Fruit fly (Drosophila melanogaster) whole organism, embryonic: ENCODE data around the gene CG1628.

Source experiments
- Atf-2 ChIP-seq: fragments of 200-800 bp; sonication (Bioruptor generic); optimal IDR thresholded peaks from 2 replicates; lab custom pipeline; 2016; ENCODE audit warnings: missing biosample characterization, missing genetic modification characterization
- B-H2 ChIP-seq: fragments of 200-800 bp; sonication (Bioruptor generic); optimal IDR thresholded peaks from 2 replicates; lab custom pipeline; 2018; ENCODE audit warnings: missing biosample characterization, mild to moderate bottlenecking, missing genetic modification characterization
- CG1024 ChIP-seq: fragments of 200-800 bp; sonication (Bioruptor generic); IDR thresholded peaks from 2 replicates; pipeline ENCODE4 v1.3.6; 2022; ENCODE audit warnings: missing biosample characterization, missing genetic modification characterization
- CG10267 ChIP-seq: fragments of 200-800 bp; sonication (Bioruptor generic); optimal IDR thresholded peaks from 2 replicates; lab custom pipeline; 2018; ENCODE audit warnings: missing biosample characterization, mild to moderate bottlenecking, missing genetic modification characterization, moderate library complexity
- CG10274 ChIP-seq: fragments of 200-800 bp; sonication (Bioruptor generic); optimal IDR thresholded peaks from 3 replicates; lab custom pipeline; 2017; ENCODE audit warnings: missing biosample characterization, mild to moderate bottlenecking, missing genetic modification characterization
- CG10543 ChIP-seq: fragments of 200-800 bp; sonication (Bioruptor generic); optimal IDR thresholded peaks from 3 replicates; lab custom pipeline; 2017; ENCODE audit warnings: missing biosample characterization, mild to moderate bottlenecking, missing genetic modification characterization, moderate library complexity
- CG11723 ChIP-seq: fragments of 200-800 bp; sonication (Bioruptor generic); optimal IDR thresholded peaks from 2 replicates; lab custom pipeline; 2017; ENCODE audit warnings: missing biosample characterization, mild to moderate bottlenecking, missing genetic modification characterization
- CG12299 ChIP-seq: fragments of 200-800 bp; sonication (Bioruptor generic); optimal IDR thresholded peaks from 2 replicates; lab custom pipeline; 2018; ENCODE audit warnings: missing biosample characterization, mild to moderate bottlenecking, missing genetic modification characterization
- CG12942 ChIP-seq: fragments of 200-800 bp; sonication (Bioruptor generic); optimal IDR thresholded peaks from 3 replicates; lab custom pipeline; 2016; ENCODE audit warnings: missing biosample characterization, missing genetic modification characterization
- CG14014 ChIP-seq: fragments of 200-800 bp; sonication (Bioruptor generic); IDR thresholded peaks from 2 replicates; pipeline ENCODE4 v1.3.6; 2022; ENCODE audit warnings: missing biosample characterization, missing genetic modification characterization
- CG14667 ChIP-seq: fragments of 200-800 bp; sonication (Bioruptor generic); IDR thresholded peaks from 2 replicates; pipeline ENCODE4 v1.3.6; 2022; ENCODE audit warnings: missing biosample characterization, missing genetic modification characterization
- CG14710 ChIP-seq: fragments of 200-800 bp; sonication (Bioruptor generic); optimal IDR thresholded peaks from 3 replicates; lab custom pipeline; 2019; ENCODE audit warnings: missing biosample characterization, mild to moderate bottlenecking, missing genetic modification characterization, moderate library complexity
- CG15073 ChIP-seq: fragments of 200-800 bp; sonication (Bioruptor generic); optimal IDR thresholded peaks from 2 replicates; lab custom pipeline; 2016; ENCODE audit warnings: missing biosample characterization, missing genetic modification characterization
- CG17361 ChIP-seq: fragments of 200-800 bp; sonication (Bioruptor generic); IDR thresholded peaks from 3 replicates; pipeline ENCODE4 v1.3.6; 2022; ENCODE audit warnings: missing biosample characterization, missing genetic modification characterization
- CG17612 ChIP-seq: fragments of 200-800 bp; sonication (Bioruptor generic); IDR thresholded peaks from 2 replicates; pipeline ENCODE4 v1.3.6; 2022; ENCODE audit warnings: missing biosample characterization, missing genetic modification characterization
- CG18262 ChIP-seq: fragments of 200-800 bp; optimal IDR thresholded peaks from 3 replicates; lab custom pipeline; 2019; ENCODE audit warnings: missing biosample characterization, mild to moderate bottlenecking, missing genetic modification characterization, moderate library complexity
- CG2199 ChIP-seq: fragments of 200-800 bp; sonication (Bioruptor generic); IDR thresholded peaks from 3 replicates; pipeline ENCODE4 v1.3.6; 2022; ENCODE audit warnings: missing biosample characterization, missing genetic modification characterization
- CG2712 ChIP-seq: fragments of 200-800 bp; optimal IDR thresholded peaks from 3 replicates; lab custom pipeline; 2019; ENCODE audit warnings: missing biosample characterization, mild to moderate bottlenecking, missing genetic modification characterization, moderate library complexity
- CG3847 ChIP-seq: fragments of 200-800 bp; sonication (Bioruptor generic); IDR thresholded peaks from 2 replicates; pipeline ENCODE4 v1.3.6; 2022; ENCODE audit warnings: missing biosample characterization, missing genetic modification characterization
- CG4282 ChIP-seq: fragments of 200-800 bp; sonication (Bioruptor generic); optimal IDR thresholded peaks from 2 replicates; lab custom pipeline; 2016; ENCODE audit warnings: missing biosample characterization, missing genetic modification characterization
- CG4730 ChIP-seq: fragments of 200-800 bp; sonication (Bioruptor generic); IDR thresholded peaks from 2 replicates; pipeline ENCODE4 v1.3.6; 2022; ENCODE audit warnings: missing biosample characterization, missing genetic modification characterization
- CG7271 ChIP-seq: fragments of 200-800 bp; sonication (Bioruptor generic); optimal IDR thresholded peaks from 2 replicates; lab custom pipeline; 2018; ENCODE audit warnings: missing biosample characterization, mild to moderate bottlenecking, missing genetic modification characterization, moderate library complexity
- CG7839 ChIP-seq: fragments of 200-800 bp; sonication (Bioruptor generic); optimal IDR thresholded peaks from 3 replicates; lab custom pipeline; 2018; ENCODE audit warnings: missing biosample characterization, mild to moderate bottlenecking, missing genetic modification characterization, moderate library complexity
- CG7963 ChIP-seq: fragments of 200-800 bp; sonication (Bioruptor generic); IDR thresholded peaks from 3 replicates; pipeline ENCODE4 v1.3.6; 2022; ENCODE audit warnings: missing biosample characterization, missing genetic modification characterization; ENCODE audit not compliant: partially characterized antibody
- CG9932 ChIP-seq: fragments of 200-800 bp; sonication (Bioruptor generic); IDR thresholded peaks from 2 replicates; pipeline ENCODE4 v1.3.6; 2022; ENCODE audit warnings: missing biosample characterization, missing genetic modification characterization
- Dfd ChIP-seq, 2 experiments: fragments of >200 bp; optimal IDR thresholded peaks; 2 replicates each; lab custom pipeline; 2017; ENCODE audit warnings: missing biosample characterization in 2 of 2, missing genetic modification characterization in 2 of 2
- Doc2 ChIP-seq: fragments of 200-800 bp; sonication (Bioruptor generic); IDR thresholded peaks from 2 replicates; pipeline ENCODE4 v1.3.6; 2022; ENCODE audit warnings: missing biosample characterization, missing genetic modification characterization
- E2f2 ChIP-seq: fragments of 200-800 bp; sonication (Bioruptor generic); IDR thresholded peaks from 2 replicates; pipeline ENCODE4 v1.3.6; 2022; ENCODE audit warnings: missing biosample characterization, missing genetic modification characterization
- ERR ChIP-seq: fragments of 200-800 bp; sonication (Bioruptor generic); optimal IDR thresholded peaks from 2 replicates; lab custom pipeline; 2016; ENCODE audit warnings: missing biosample characterization, missing genetic modification characterization
- HHEX ChIP-seq: fragments of 200-800 bp; sonication (Bioruptor generic); optimal IDR thresholded peaks from 3 replicates; lab custom pipeline; 2017; ENCODE audit warnings: missing biosample characterization, mild to moderate bottlenecking, missing genetic modification characterization, missing genetic modification reagents
- HLH3B ChIP-seq: fragments of 200-800 bp; sonication (Bioruptor generic); IDR thresholded peaks from 2 replicates; pipeline ENCODE4 v1.3.6; 2022; ENCODE audit warnings: missing biosample characterization, missing genetic modification characterization
- Hr39 ChIP-seq: fragments of >200 bp; optimal IDR thresholded peaks from 2 replicates; lab custom pipeline; 2017
- Hr51 ChIP-seq, 2 experiments: fragments of 200-800 bp; sonication (Bioruptor generic); optimal IDR thresholded peaks; 2 replicates in 1 of 2; 3 replicates in 1 of 2; lab custom pipeline; 2016 to 2018; ENCODE audit warnings: missing biosample characterization in 2 of 2, missing genetic modification characterization in 2 of 2, mild to moderate bottlenecking in 1 of 2, moderate library complexity in 1 of 2
- MBD-R2 ChIP-seq: fragments of 200-800 bp; sonication (Bioruptor generic); IDR thresholded peaks from 2 replicates; pipeline ENCODE4 v1.3.6; 2022; ENCODE audit warnings: missing biosample characterization, missing genetic modification characterization
- Ptx1 ChIP-seq: fragments of 200-800 bp; sonication (Bioruptor generic); IDR thresholded peaks from 2 replicates; pipeline ENCODE4 v1.3.6; 2022; ENCODE audit warnings: missing biosample characterization, missing genetic modification characterization
- Spps ChIP-seq: fragments of 200-800 bp; sonication (Bioruptor generic); optimal IDR thresholded peaks from 2 replicates; lab custom pipeline; 2018; ENCODE audit warnings: missing biosample characterization, mild to moderate bottlenecking, missing genetic modification characterization
- Sry-δ ChIP-seq: fragments of 200-800 bp; sonication (Bioruptor generic); optimal IDR thresholded peaks from 2 replicates; lab custom pipeline; 2016; ENCODE audit warnings: missing biosample characterization, missing genetic modification characterization
- aop ChIP-seq: fragments of 200-800 bp; sonication (Bioruptor generic); IDR thresholded peaks from 2 replicates; pipeline ENCODE4 v1.3.6; 2022; ENCODE audit warnings: missing biosample characterization, missing genetic modification characterization
- br ChIP-seq: fragments of >200 bp; optimal IDR thresholded peaks from 2 replicates; lab custom pipeline; 2017
- dmrt11E ChIP-seq: fragments of 200-800 bp; sonication (Bioruptor generic); optimal IDR thresholded peaks from 3 replicates; lab custom pipeline; 2018; ENCODE audit warnings: missing biosample characterization, mild to moderate bottlenecking, missing genetic modification characterization, moderate library complexity
- dysf ChIP-seq: fragments of 200-800 bp; sonication (Bioruptor generic); IDR thresholded peaks from 3 replicates; pipeline ENCODE4 v1.3.6; 2022; ENCODE audit warnings: missing biosample characterization, missing genetic modification characterization
- ftz-f1 ChIP-seq: fragments of 200-800 bp; sonication (Bioruptor generic); optimal IDR thresholded peaks from 2 replicates; lab custom pipeline; 2016; ENCODE audit warnings: missing biosample characterization, missing genetic modification characterization
- gcm2 ChIP-seq: fragments of 200-800 bp; sonication (Bioruptor generic); optimal IDR thresholded peaks from 2 replicates; lab custom pipeline; 2016; ENCODE audit warnings: missing biosample characterization, missing genetic modification characterization
- insv ChIP-seq, 2 experiments: fragments of 200-800 bp; sonication (Bioruptor generic); optimal IDR thresholded peaks; 3 replicates each; lab custom pipeline; 2016 to 2018; ENCODE audit warnings: missing biosample characterization in 2 of 2, missing genetic modification characterization in 2 of 2
- prd ChIP-seq, 3 experiments: fragments of >200 bp in 2 of 3; fragments of 200-800 bp in 1 of 3; sonication (Bioruptor generic) in 1 of 3; optimal IDR thresholded peaks in 2 of 3; IDR thresholded peaks in 1 of 3; 2 replicates in 2 of 3; 3 replicates in 1 of 3; pipeline versions ENCODE4 v1.3.6 to Lab custom; 2017 to 2022; ENCODE audit warnings: missing biosample characterization in 1 of 3, missing genetic modification characterization in 1 of 3
- rib ChIP-seq: fragments of 200-800 bp; sonication (Bioruptor generic); IDR thresholded peaks from 2 replicates; pipeline ENCODE4 v1.3.6; 2022; ENCODE audit warnings: missing biosample characterization, missing genetic modification characterization
- schlank ChIP-seq: fragments of 200-800 bp; sonication (Bioruptor generic); optimal IDR thresholded peaks from 2 replicates; lab custom pipeline; 2018; ENCODE audit warnings: missing biosample characterization, mild to moderate bottlenecking, missing genetic modification characterization
- sens ChIP-seq: fragments of 200-800 bp; sonication (Bioruptor generic); peaks from one replicate; lab custom pipeline; 2016; ENCODE audit warnings: missing biosample characterization, missing genetic modification characterization
- slbo ChIP-seq: fragments of 200-800 bp; sonication (Bioruptor generic); IDR thresholded peaks from 2 replicates; pipeline ENCODE4 v1.3.6; 2022; ENCODE audit warnings: missing biosample characterization, missing genetic modification characterization
- ssp ChIP-seq: fragments of 200-800 bp; sonication (Bioruptor generic); IDR thresholded peaks from 2 replicates; pipeline ENCODE4 v1.3.6; 2022; ENCODE audit warnings: missing biosample characterization, missing genetic modification characterization
- tup ChIP-seq: fragments of 200-800 bp; sonication (Bioruptor generic); optimal IDR thresholded peaks from 2 replicates; lab custom pipeline; 2016; ENCODE audit warnings: missing biosample characterization, mild to moderate bottlenecking, missing genetic modification characterization, moderate library complexity
- vfl ChIP-seq: fragments of 200-800 bp; sonication (Bioruptor generic); optimal IDR thresholded peaks from 2 replicates; lab custom pipeline; 2016; ENCODE audit warnings: missing biosample characterization, missing genetic modification characterization
- yki ChIP-seq: fragments of >200 bp; optimal IDR thresholded peaks from 3 replicates; lab custom pipeline; 2018

The CG1628 gene

dm6 chrX:10557432-10557831, 45.1 kb downstream of the CG1628 start (continued):
- no peak for TF ChIP-seq prd (optimal IDR thresholded peaks at IDR 0.05; lab: Kevin White, UChicago)
- peak; percentile 60 for TF ChIP-seq prd (GFP tag; IDR thresholded peaks at IDR 0.05; lab: Robert Waterston, UW)
- TF ChIP-seq HHEX (GFP tag; lab: Kevin White, UChicago), result no peak
- TF ChIP-seq CG4730 (GFP tag; lab: Robert Waterston, UW), result no peak
- TF ChIP-seq sens (GFP tag; lab: Kevin White, UChicago), result peak; percentile 87
- TF ChIP-seq CG14014 (GFP tag; lab: Robert Waterston, UW), result no peak
- TF ChIP-seq slbo (GFP tag; lab: Robert Waterston, UW), result no peak
- TF ChIP-seq CG2199 (GFP tag; lab: Robert Waterston, UW), result no peak
- peak; percentile 25 for TF ChIP-seq CG10543 (GFP tag; lab: Kevin White, UChicago)
- no peak for TF ChIP-seq CG7271 (tag; lab: Kevin White, UChicago)
- TF ChIP-seq CG3847 (GFP tag; lab: Robert Waterston, UW), result no peak
- TF ChIP-seq B-H2, result no peak
- no peak for TF ChIP-seq CG17612 (GFP tag; lab: Robert Waterston, UW)
- peak; percentile 69 for TF ChIP-seq CG2712 (tag; lab: Kevin White, UChicago)
- TF ChIP-seq MBD-R2 (GFP tag; lab: Robert Waterston, UW), result no peak
- TF ChIP-seq CG14710 (tag; lab: Kevin White, UChicago), result peak; percentile 39
- TF ChIP-seq CG15073 (GFP tag; lab: Kevin White, UChicago), result no peak
- no peak for TF ChIP-seq tup (GFP tag; lab: Kevin White, UChicago)
- TF ChIP-seq CG1024 (GFP tag; lab: Robert Waterston, UW), result no peak
- TF ChIP-seq dmrt11E (tag; lab: Kevin White, UChicago), result peak; percentile 17
- no peak for TF ChIP-seq CG7963 (GFP tag; lab: Robert Waterston, UW)
- TF ChIP-seq CG7839 (tag; lab: Kevin White, UChicago), result peak; percentile 56
- no peak for TF ChIP-seq CG9932
- peak; percentile 25 for TF ChIP-seq Spps (tag; lab: Kevin White, UChicago)
- TF ChIP-seq CG10267 (tag; lab: Kevin White, UChicago), result peak; percentile 44
- no peak for TF ChIP-seq gcm2 (GFP tag; lab: Kevin White, UChicago)
- TF ChIP-seq CG10274 (GFP tag; lab: Kevin White, UChicago), result no peak
- no peak for TF ChIP-seq schlank (tag; lab: Kevin White, UChicago)
- TF ChIP-seq Hr39 (lab: Kevin White, UChicago), result no peak
- peak; percentile 74 for TF ChIP-seq CG18262 (tag; lab: Kevin White, UChicago)
- TF ChIP-seq ERR (GFP tag; lab: Kevin White, UChicago), result no peak
- no peak for TF ChIP-seq CG4282 (GFP tag; lab: Kevin White, UChicago)
- TF ChIP-seq CG12942 (GFP tag; lab: Kevin White, UChicago), result no peak
- 0 out of 2 replicates have a peak, but pooled peaks have one; percentile 18 for TF ChIP-seq E2f2 (GFP tag; lab: Robert Waterston, UW)
- 0 out of 3 replicates have a peak, but pooled peaks have one; percentile 36 for TF ChIP-seq CG17361 (GFP tag; lab: Robert Waterston, UW)
- peak in 1 of 2 experiments; percentile 45 for TF ChIP-seq Hr51 (GFP tag; optimal IDR thresholded peaks at IDR 0.05; lab: Kevin White, UChicago)
- TF ChIP-seq Ptx1 (GFP tag; lab: Robert Waterston, UW), result peak; percentile 39
- no peak for TF ChIP-seq CG11723 (GFP tag; lab: Kevin White, UChicago)
- TF ChIP-seq ftz-f1 (GFP tag; lab: Kevin White, UChicago), result no peak
- no peak for TF ChIP-seq insv (GFP tag; optimal IDR thresholded peaks at IDR 0.05; lab: Kevin White, UChicago)
- TF ChIP-seq Dfd (GFP tag; optimal IDR thresholded peaks at IDR 0.05; lab: Kevin White, UChicago), result no peak
- no peak for TF ChIP-seq dysf
- no peak for TF ChIP-seq Atf-2 (GFP tag; lab: Kevin White, UChicago)
- TF ChIP-seq yki (lab: Kevin White, UChicago), result no peak
- no peak for TF ChIP-seq Doc2 (GFP tag; lab: Robert Waterston, UW)
- TF ChIP-seq ssp (GFP tag; lab: Robert Waterston, UW), result no peak
- no peak for TF ChIP-seq vfl (GFP tag; lab: Kevin White, UChicago)
- TF ChIP-seq aop, result no peak
- TF ChIP-seq CG12299, result no peak
- no peak for TF ChIP-seq rib (GFP tag; lab: Robert Waterston, UW)
- TF ChIP-seq CG14667 (GFP tag; lab: Robert Waterston, UW), result no peak
- TF ChIP-seq Sry-δ (GFP tag; lab: Kevin White, UChicago), result no peak
- TF ChIP-seq br, result no peak
- TF ChIP-seq HLH3B, result peak; percentile 52; the same call in 1 of the 2 replicates
